Worm (Caenorhabditis elegans) whole organism, L4/young adult: Measurements from ENCODE around the gene K05F1.6.

Source experiments
- dao-5 ChIP-seq: sonication (generic microtip); optimal IDR thresholded peaks from 2 replicates; lab custom pipeline; 2016; ENCODE audit warnings: missing genotype, missing genetic modification characterization, moderate library complexity, missing compliant biosample characterization
- him-1 ChIP-seq: sonication (generic microtip); optimal IDR thresholded peaks from 2 replicates; lab custom pipeline; 2016; ENCODE audit warnings: missing genotype, missing genetic modification reagents, missing genetic modification characterization, missing compliant biosample characterization

ce11 chrII:5788815-5789214 lies 6.5 kb downstream of the K05F1.6 start, which contains the start of gene K05F1.13:
- no peak for TF ChIP-seq dao-5 (tag; lab: Kevin White, UChicago)
- TF ChIP-seq him-1 (tag; lab: Kevin White, UChicago): no peak
